Worm (Caenorhabditis elegans) whole organism, late embryonic: Measurements from ENCODE around the gene best-16.

ENCODE experiments used
- C08G9.2 ChIP-seq: sonication (generic microtip); optimal IDR thresholded peaks from 2 replicates; lab custom pipeline; 2016; ENCODE audit warnings: mild to moderate bottlenecking, missing genetic modification characterization, moderate library complexity, missing compliant biosample characterization
- F13H6.1 ChIP-seq: sonication (generic microtip); optimal IDR thresholded peaks from 2 replicates; lab custom pipeline; 2016; ENCODE audit warnings: missing genetic modification characterization, missing compliant biosample characterization
- K09A11.1 ChIP-seq: sonication (generic microtip); optimal IDR thresholded peaks from 2 replicates; lab custom pipeline; 2017; ENCODE audit warnings: antibody characterized with exemption, mild to moderate bottlenecking, missing genetic modification characterization, missing compliant biosample characterization; ENCODE audit not compliant: insufficient read depth
- ama-1 ChIP-seq: fragments of 150-350 bp; optimal IDR thresholded peaks from 2 replicates; lab custom pipeline; 2014
- ceh-14 ChIP-seq: sonication (generic microtip); optimal IDR thresholded peaks from 2 replicates; lab custom pipeline; 2016; ENCODE audit warnings: missing genotype, missing genetic modification characterization, missing compliant biosample characterization
- ceh-31 ChIP-seq: sonication (generic microtip); optimal IDR thresholded peaks from 2 replicates; lab custom pipeline; 2016; ENCODE audit warnings: missing genetic modification characterization, missing compliant biosample characterization
- ceh-45 ChIP-seq: fragments of 200-800 bp; sonication (Bioruptor generic); IDR thresholded peaks from 2 replicates; pipeline ENCODE4 v1.3.6; 2022; ENCODE audit warnings: missing genetic modification reagents, missing genetic modification characterization, missing compliant biosample characterization
- ceh-48 ChIP-seq: sonication (generic microtip); optimal IDR thresholded peaks from 2 replicates; lab custom pipeline; 2016; ENCODE audit warnings: missing genetic modification characterization, inconsistent platforms, missing compliant biosample characterization
- ceh-6 ChIP-seq: fragments of 200-800 bp; sonication (Bioruptor generic); optimal IDR thresholded peaks from 2 replicates; lab custom pipeline; 2018; ENCODE audit warnings: mild to moderate bottlenecking, missing genetic modification characterization, missing compliant biosample characterization
- dmd-4 ChIP-seq: sonication (generic microtip); optimal IDR thresholded peaks from 2 replicates; lab custom pipeline; 2016; ENCODE audit warnings: borderline replicate concordance, missing genetic modification characterization, missing compliant biosample characterization
- dve-1 ChIP-seq: sonication (generic microtip); optimal IDR thresholded peaks from 2 replicates; lab custom pipeline; 2017; ENCODE audit warnings: antibody characterized with exemption, mild to moderate bottlenecking, missing genetic modification characterization, missing compliant biosample characterization
- elt-4 ChIP-seq: sonication (generic microtip); optimal IDR thresholded peaks from 2 replicates; lab custom pipeline; 2016; ENCODE audit warnings: missing genetic modification characterization, missing compliant biosample characterization
- ets-4 ChIP-seq: sonication (generic microtip); optimal IDR thresholded peaks from 2 replicates; lab custom pipeline; 2016; ENCODE audit warnings: missing genetic modification characterization, missing compliant biosample characterization
- eyg-1 ChIP-seq: sonication (generic microtip); optimal IDR thresholded peaks from 2 replicates; lab custom pipeline; 2016; ENCODE audit warnings: missing genotype, missing genetic modification characterization, missing compliant biosample characterization
- fkh-10 ChIP-seq: fragments of 150-350 bp; optimal IDR thresholded peaks from 2 replicates; lab custom pipeline; 2014; ENCODE audit warnings: missing biosample characterization, missing genetic modification reagents, missing genetic modification characterization
- gmeb-2 ChIP-seq: sonication (generic microtip); optimal IDR thresholded peaks from 2 replicates; lab custom pipeline; 2016; ENCODE audit warnings: missing genetic modification characterization, inconsistent platforms, missing compliant biosample characterization
- hlh-13 ChIP-seq: fragments of 200-800 bp; sonication (Bioruptor generic); optimal IDR thresholded peaks from 2 replicates; lab custom pipeline; 2018; ENCODE audit warnings: mild to moderate bottlenecking, missing genetic modification characterization, missing compliant biosample characterization
- hlh-15 ChIP-seq: sonication (generic microtip); optimal IDR thresholded peaks from 2 replicates; lab custom pipeline; 2016; ENCODE audit warnings: missing genetic modification characterization, missing compliant biosample characterization
- hlh-30 ChIP-seq: sonication (generic microtip); optimal IDR thresholded peaks from 2 replicates; lab custom pipeline; 2017; ENCODE audit warnings: antibody characterized with exemption, missing genetic modification characterization, missing compliant biosample characterization; ENCODE audit not compliant: insufficient read depth
- lim-6 ChIP-seq: sonication (generic microtip); optimal IDR thresholded peaks from 2 replicates; lab custom pipeline; 2016; ENCODE audit warnings: missing genetic modification characterization, missing compliant biosample characterization
- lin-11 ChIP-seq: fragments of 200-800 bp; sonication (Bioruptor generic); optimal IDR thresholded peaks from 2 replicates; lab custom pipeline; 2018; ENCODE audit warnings: mild to moderate bottlenecking, missing genetic modification characterization, missing compliant biosample characterization
- nhr-11 ChIP-seq: fragments of 150-350 bp; optimal IDR thresholded peaks from 2 replicates; lab custom pipeline; 2014; ENCODE audit warnings: missing biosample characterization, missing genetic modification characterization
- nhr-232 ChIP-seq: sonication (generic microtip); optimal IDR thresholded peaks from 2 replicates; lab custom pipeline; 2016; ENCODE audit warnings: missing genetic modification characterization, missing compliant biosample characterization
- odd-2 ChIP-seq: sonication (generic microtip); optimal IDR thresholded peaks from 2 replicates; lab custom pipeline; 2017; ENCODE audit warnings: antibody characterized with exemption, mild to moderate bottlenecking, missing genetic modification characterization, missing compliant biosample characterization
- pag-3 ChIP-seq: sonication (generic microtip); optimal IDR thresholded peaks from 2 replicates; lab custom pipeline; 2016; ENCODE audit warnings: missing compliant biosample characterization, missing genetic modification characterization, borderline replicate concordance
- pat-9 ChIP-seq: fragments of 200-800 bp; sonication (Bioruptor generic); optimal IDR thresholded peaks from 2 replicates; lab custom pipeline; 2018; ENCODE audit warnings: mild to moderate bottlenecking, missing genetic modification characterization, moderate library complexity, missing compliant biosample characterization
- pha-2 ChIP-seq: sonication (generic microtip); optimal IDR thresholded peaks from 2 replicates; lab custom pipeline; 2017; ENCODE audit warnings: mild to moderate bottlenecking, missing genetic modification characterization, missing compliant biosample characterization
- pha-4 ChIP-seq: fragments of 150-350 bp; optimal IDR thresholded peaks from 2 replicates; lab custom pipeline; 2018; ENCODE audit warnings: missing biosample characterization, missing genetic modification reagents, missing genetic modification characterization
- pqm-1 ChIP-seq: sonication (generic microtip); optimal IDR thresholded peaks from 2 replicates; lab custom pipeline; 2016; ENCODE audit warnings: missing genetic modification characterization, missing compliant biosample characterization
- pros-1 ChIP-seq: fragments of 150-350 bp; optimal IDR thresholded peaks from 2 replicates; lab custom pipeline; 2014; ENCODE audit warnings: missing biosample characterization, missing genetic modification reagents, missing genetic modification characterization
- ref-2 ChIP-seq: sonication (generic microtip); optimal IDR thresholded peaks from 2 replicates; lab custom pipeline; 2016; ENCODE audit warnings: missing genetic modification characterization, missing compliant biosample characterization
- syd-9 ChIP-seq: sonication (generic microtip); optimal IDR thresholded peaks from 2 replicates; lab custom pipeline; 2016; ENCODE audit warnings: mild to moderate bottlenecking, missing genetic modification characterization, moderate library complexity, missing compliant biosample characterization
- tbx-2 ChIP-seq: sonication (generic microtip); optimal IDR thresholded peaks from 2 replicates; lab custom pipeline; 2016; ENCODE audit warnings: missing genetic modification characterization, missing compliant biosample characterization
- tbx-7 ChIP-seq: sonication (generic microtip); optimal IDR thresholded peaks from 2 replicates; lab custom pipeline; 2016; ENCODE audit warnings: missing genotype, missing genetic modification characterization, missing compliant biosample characterization
- unc-3 ChIP-seq, 2 experiments: fragments of 200-800 bp in 1 of 2; sonication (Bioruptor generic) in 1 of 2; sonication (generic microtip) in 1 of 2; conservative IDR thresholded peaks in 1 of 2; optimal IDR thresholded peaks in 1 of 2; 2 replicates each; pipeline versions ENCODE4 v1.3.6 to Lab custom; 2016 to 2022; ENCODE audit warnings: missing compliant biosample characterization in 2 of 2, missing genetic modification characterization in 2 of 2, missing genetic modification reagents in 1 of 2
- unc-42 ChIP-seq: sonication (generic microtip); optimal IDR thresholded peaks from 2 replicates; lab custom pipeline; 2016; ENCODE audit warnings: missing genotype, missing genetic modification characterization, missing compliant biosample characterization
- unc-55 ChIP-seq: sonication (generic microtip); optimal IDR thresholded peaks from 2 replicates; lab custom pipeline; 2017; ENCODE audit warnings: missing biosample characterization, missing genetic modification reagents, missing genetic modification characterization
- unc-86 ChIP-seq: sonication (generic microtip); optimal IDR thresholded peaks from 2 replicates; lab custom pipeline; 2016; ENCODE audit warnings: missing genetic modification characterization, missing compliant biosample characterization
- zip-5 ChIP-seq: sonication (generic microtip); optimal IDR thresholded peaks from 2 replicates; lab custom pipeline; 2016; ENCODE audit warnings: missing genetic modification characterization, missing compliant biosample characterization
- ztf-16 ChIP-seq: sonication (generic microtip); optimal IDR thresholded peaks from 2 replicates; lab custom pipeline; 2017; ENCODE audit warnings: missing genetic modification characterization, missing compliant biosample characterization

Gene best-16

DNA sequence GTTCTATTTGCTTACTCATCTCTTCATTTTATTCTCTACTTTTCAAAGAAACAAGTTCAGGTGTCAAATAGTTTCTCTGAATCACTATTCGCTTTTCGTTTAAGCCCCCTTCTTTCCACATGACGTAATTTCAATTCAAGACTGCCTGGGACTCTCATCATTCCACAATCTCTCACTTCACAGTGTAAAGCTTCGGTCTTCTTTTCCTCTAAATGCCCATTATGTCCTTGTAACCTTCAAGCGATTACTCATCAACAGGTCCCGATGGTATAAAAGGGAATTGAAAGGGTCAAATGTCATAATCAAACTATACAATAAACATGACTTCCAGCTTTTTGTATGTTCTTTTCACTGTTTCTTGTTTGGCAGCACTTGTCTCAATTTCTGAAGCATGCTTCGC is 16.7 kb downstream of the best-16 start, which contains the start of gene C42D4.3:
TSS of gene C42D4.3 (plus strand) at position 298 of the 400 bp plus-strand sequence.
- TF ChIP-seq tbx-7 (tag; lab: Kevin White, UChicago) (no peak), lim-6 (no peak), unc-55 (GFP tag; lab: Kevin White, UChicago) (no peak), odd-2 (tag; lab: Kevin White, UChicago) (no peak), syd-9 (no peak), nhr-11 (tag; lab: Kevin White, UChicago) (no peak), unc-42 (tag; lab: Kevin White, UChicago) (no peak), pha-2 (no peak), pros-1 (tag; lab: Kevin White, UChicago) (no peak), pat-9 (tag; lab: Kevin White, UChicago) (no peak), gmeb-2 (no peak), ama-1 (lab: Kevin White, UChicago) (no peak), pag-3 (tag; lab: Kevin White, UChicago) (no peak), ceh-48 (tag; lab: Kevin White, UChicago) (no peak), elt-4 (no peak), ztf-16 (tag; lab: Kevin White, UChicago) (no peak), unc-3 (GFP tag; conservative IDR thresholded peaks at IDR 0.05; lab: Robert Waterston, UW) (no peak), unc-3 (tag; optimal IDR thresholded peaks at IDR 0.05; lab: Kevin White, UChicago) (no peak), hlh-13 (GFP tag; lab: Kevin White, UChicago) (no peak), ref-2 (no peak)

DNA sequence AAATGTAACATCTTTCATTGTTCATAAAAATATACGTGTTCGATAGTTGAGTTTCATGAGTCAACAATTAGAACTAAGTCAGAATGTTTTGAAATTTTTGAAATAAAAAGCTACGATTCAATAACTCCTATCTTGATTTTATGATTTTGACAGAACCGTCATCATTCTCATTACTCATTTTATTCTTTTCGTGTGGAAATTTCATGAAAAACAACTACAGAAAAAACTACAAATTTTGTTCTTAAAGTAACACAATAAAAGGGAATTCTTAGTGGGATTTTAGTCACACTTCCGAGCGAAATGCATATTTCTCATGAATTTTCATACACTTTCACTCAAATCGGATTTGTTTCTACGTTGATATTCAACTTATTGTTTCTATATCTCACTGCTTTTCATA is 18.7 kb downstream of the best-16 start, which contains the start of gene str-44:
TSS of gene str-44 (plus strand) at position 301 of the 400 bp plus-strand sequence.
- no peak for TF ChIP-seq hlh-13 (GFP tag; lab: Kevin White, UChicago)
- TF ChIP-seq dmd-4 (tag; lab: Kevin White, UChicago): no peak
- no peak for TF ChIP-seq fkh-10 (GFP tag; lab: Kevin White, UChicago)
- no peak for TF ChIP-seq dve-1 (tag; lab: Kevin White, UChicago)
- TF ChIP-seq C08G9.2 (tag; lab: Kevin White, UChicago): no peak
- no peak for TF ChIP-seq tbx-2 (tag; lab: Kevin White, UChicago)
- no peak for TF ChIP-seq ceh-6 (GFP tag; lab: Kevin White, UChicago)
- TF ChIP-seq nhr-232: no peak
- TF ChIP-seq unc-86 (tag; lab: Kevin White, UChicago): no peak
- TF ChIP-seq unc-3 (GFP tag; conservative IDR thresholded peaks at IDR 0.05; lab: Robert Waterston, UW): no peak
- no peak for TF ChIP-seq unc-3 (tag; optimal IDR thresholded peaks at IDR 0.05; lab: Kevin White, UChicago)
- no peak for TF ChIP-seq zip-5 (tag; lab: Kevin White, UChicago)
- no peak for TF ChIP-seq lin-11 (tag; lab: Kevin White, UChicago)
- TF ChIP-seq eyg-1 (tag; lab: Kevin White, UChicago): no peak
- TF ChIP-seq odd-2 (tag; lab: Kevin White, UChicago): no peak
- no peak for TF ChIP-seq unc-55 (GFP tag; lab: Kevin White, UChicago)
- TF ChIP-seq K09A11.1 (tag; lab: Kevin White, UChicago): no peak
- no peak for TF ChIP-seq F13H6.1 (tag; lab: Kevin White, UChicago)
- no peak for TF ChIP-seq ceh-31 (tag; lab: Kevin White, UChicago)
- no peak for TF ChIP-seq ceh-45 (GFP tag; lab: Robert Waterston, UW)

DNA sequence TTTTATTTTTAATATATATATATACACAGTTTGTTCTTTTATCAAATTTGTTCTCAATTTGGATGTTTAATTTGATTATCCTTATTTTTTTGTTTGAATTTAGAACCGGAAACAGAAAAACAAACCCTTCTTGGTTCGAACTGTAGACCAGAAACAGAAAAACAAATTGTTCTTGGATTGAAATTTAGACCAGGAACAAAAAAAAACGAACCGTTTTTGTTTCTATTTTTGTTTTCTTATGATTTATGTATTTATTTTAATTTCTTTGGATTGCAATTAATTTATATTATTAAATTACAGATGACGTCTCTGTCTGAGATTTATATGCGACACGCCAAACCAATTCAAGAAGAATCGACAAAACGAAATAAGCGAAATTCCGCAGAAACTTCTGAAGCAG is 20.3 kb downstream of the best-16 start, which contains the start of gene C42D4.19:
TSS of gene C42D4.19 (plus strand) at position 301 of the 400 bp plus-strand sequence.
- TF ChIP-seq ets-4 (tag; lab: Kevin White, UChicago): no peak
- TF ChIP-seq pat-9 (tag; lab: Kevin White, UChicago): no peak
- TF ChIP-seq dve-1 (tag; lab: Kevin White, UChicago): no peak
- TF ChIP-seq pha-4: no peak
- TF ChIP-seq pqm-1 (tag; lab: Kevin White, UChicago): no peak
- no peak for TF ChIP-seq pha-2
- no peak for TF ChIP-seq ceh-14
- no peak for TF ChIP-seq hlh-30 (tag; lab: Kevin White, UChicago)
- TF ChIP-seq hlh-15 (tag; lab: Kevin White, UChicago): no peak
